Worm (Caenorhabditis elegans) whole organism, L4/young adult: ENCODE results near the gene T07H3.8.

Experiments used
- W03F9.2 ChIP-seq: fragments of 150-350 bp; optimal IDR thresholded peaks from 2 replicates; lab custom pipeline; 2014; ENCODE audit warnings: missing biosample characterization, missing genetic modification characterization
- dao-5 ChIP-seq: sonication (generic microtip); optimal IDR thresholded peaks from 2 replicates; lab custom pipeline; 2016; ENCODE audit warnings: missing genotype, missing genetic modification characterization, moderate library complexity, missing compliant biosample characterization
- him-1 ChIP-seq: sonication (generic microtip); optimal IDR thresholded peaks from 2 replicates; lab custom pipeline; 2016; ENCODE audit warnings: missing genotype, missing genetic modification reagents, missing genetic modification characterization, missing compliant biosample characterization

DNA sequence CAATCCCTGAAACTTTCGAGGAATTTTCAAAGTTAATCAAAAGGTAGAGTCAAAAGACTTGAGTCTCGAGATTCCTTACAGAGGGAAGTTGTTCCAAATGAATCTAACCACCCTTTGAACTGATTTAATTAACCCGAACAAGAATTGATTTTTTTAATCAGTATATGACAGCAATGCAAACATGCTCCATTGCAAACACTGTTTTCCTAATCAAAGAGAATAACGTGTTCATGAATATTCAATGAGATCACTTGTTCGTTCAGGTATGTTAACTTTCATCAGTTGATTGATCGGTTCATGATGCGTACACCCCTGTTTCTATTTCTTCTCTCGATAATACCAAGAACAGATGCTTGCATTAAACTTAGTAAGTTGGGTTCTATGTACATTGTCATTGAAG is 39.3 kb downstream of the T07H3.8 start, which contains the start of gene C08E3.14:
- TF ChIP-seq him-1 = no peak
- TF ChIP-seq dao-5 = no peak
- TF ChIP-seq W03F9.2 (tag; lab: Kevin White, UChicago) = no peak
